Fruit fly (Drosophila melanogaster) whole organism, pupa: Measurements from ENCODE around the gene CG3529.

Source experiments
- CG10348 ChIP-seq: fragments of 200-800 bp; sonication (Bioruptor generic); IDR thresholded peaks from 2 replicates; pipeline ENCODE4 v1.3.6; 2022; ENCODE audit warnings: missing biosample characterization, missing genetic modification characterization
- CG12605 ChIP-seq: fragments of 200-800 bp; sonication (Bioruptor generic); IDR thresholded peaks from 2 replicates; pipeline ENCODE4 v1.3.6; 2022; ENCODE audit warnings: missing biosample characterization, missing genetic modification characterization
- CG13204 ChIP-seq: fragments of 200-800 bp; sonication (Bioruptor generic); optimal IDR thresholded peaks from 2 replicates; lab custom pipeline; 2018; ENCODE audit warnings: missing biosample characterization, mild to moderate bottlenecking, missing genetic modification characterization, moderate library complexity
- CG14655 ChIP-seq: fragments of 200-800 bp; sonication (Bioruptor generic); optimal IDR thresholded peaks from 3 replicates; lab custom pipeline; 2017; ENCODE audit warnings: mild to moderate bottlenecking, missing biosample characterization, missing genetic modification reagents, missing genetic modification characterization
- CG15710 ChIP-seq: fragments of 200-800 bp; sonication (Bioruptor generic); optimal IDR thresholded peaks from 2 replicates; lab custom pipeline; 2018; ENCODE audit warnings: missing biosample characterization, mild to moderate bottlenecking, missing genetic modification characterization, moderate library complexity
- CG17806 ChIP-seq: fragments of 200-800 bp; sonication (Bioruptor generic); optimal IDR thresholded peaks from 2 replicates; lab custom pipeline; 2018; ENCODE audit warnings: missing biosample characterization, mild to moderate bottlenecking, missing genetic modification characterization, moderate library complexity
- CG32121 ChIP-seq: fragments of 200-800 bp; sonication (Bioruptor generic); IDR thresholded peaks from 2 replicates; pipeline ENCODE4 v1.3.6; 2022; ENCODE audit warnings: missing biosample characterization, missing genetic modification characterization
- CG34367 ChIP-seq: fragments of 200-800 bp; sonication (Bioruptor generic); optimal IDR thresholded peaks from 2 replicates; lab custom pipeline; 2018; ENCODE audit warnings: missing biosample characterization, mild to moderate bottlenecking, missing genetic modification characterization
- CG4496 ChIP-seq: fragments of 200-800 bp; sonication (Bioruptor generic); IDR thresholded peaks from 3 replicates; pipeline ENCODE4 v1.3.6; 2022; ENCODE audit warnings: missing biosample characterization, missing genetic modification characterization
- CG8159 ChIP-seq: fragments of 200-800 bp; sonication (Bioruptor generic); optimal IDR thresholded peaks from 3 replicates; lab custom pipeline; 2018; ENCODE audit warnings: missing biosample characterization, mild to moderate bottlenecking, missing genetic modification characterization, moderate library complexity
- CG8301 ChIP-seq: fragments of 200-800 bp; sonication (Bioruptor generic); optimal IDR thresholded peaks from 2 replicates; lab custom pipeline; 2018; ENCODE audit warnings: missing biosample characterization, mild to moderate bottlenecking, missing genetic modification characterization
- CG9948 ChIP-seq: fragments of 200-800 bp; sonication (Bioruptor generic); optimal IDR thresholded peaks from 2 replicates; lab custom pipeline; 2018; ENCODE audit warnings: missing biosample characterization, mild to moderate bottlenecking, missing genetic modification characterization, moderate library complexity
- D1 ChIP-seq: fragments of 200-800 bp; sonication (Bioruptor generic); optimal IDR thresholded peaks from 2 replicates; lab custom pipeline; 2018; ENCODE audit warnings: missing biosample characterization, mild to moderate bottlenecking, missing genetic modification characterization, moderate library complexity
- EcR ChIP-seq: fragments of 200-800 bp; sonication (Bioruptor generic); optimal IDR thresholded peaks from 3 replicates; lab custom pipeline; 2019; ENCODE audit warnings: missing biosample characterization, missing genetic modification characterization, mild to moderate bottlenecking, moderate library complexity, missing genetic modification reagents
- Ets98B ChIP-seq: fragments of 200-800 bp; sonication (Bioruptor generic); IDR thresholded peaks from 2 replicates; pipeline ENCODE4 v1.3.6; 2022; ENCODE audit warnings: missing biosample characterization, missing genetic modification characterization
- Pif1A ChIP-seq: fragments of 200-800 bp; sonication (Bioruptor generic); optimal IDR thresholded peaks from 3 replicates; lab custom pipeline; 2016; ENCODE audit warnings: missing biosample characterization, missing genetic modification characterization
- Pif1B ChIP-seq: fragments of 200-800 bp; sonication (Bioruptor generic); optimal IDR thresholded peaks from 3 replicates; lab custom pipeline; 2016; ENCODE audit warnings: missing biosample characterization, missing genetic modification characterization
- Snoo ChIP-seq: fragments of 200-800 bp; sonication (Bioruptor generic); optimal IDR thresholded peaks from 3 replicates; lab custom pipeline; 2017; ENCODE audit warnings: missing biosample characterization, mild to moderate bottlenecking, missing genetic modification characterization, inconsistent platforms
- fd96Ca ChIP-seq: fragments of 200-800 bp; sonication (Bioruptor generic); IDR thresholded peaks from 3 replicates; pipeline ENCODE4 v1.3.6; 2022; ENCODE audit warnings: missing biosample characterization, missing genetic modification characterization
- gl ChIP-seq: fragments of 200-800 bp; sonication (Bioruptor generic); optimal IDR thresholded peaks from 2 replicates; lab custom pipeline; 2018; ENCODE audit warnings: missing biosample characterization, mild to moderate bottlenecking, missing genetic modification characterization
- rn ChIP-seq: fragments of 200-800 bp; sonication (Bioruptor generic); IDR thresholded peaks from 2 replicates; pipeline ENCODE4 v1.3.6; 2022; ENCODE audit warnings: missing biosample characterization, missing genetic modification characterization

Gene CG3529

dm6 chr3L:9442625-9443282 lies 3.9 kb upstream of the CG3529 start, which contains the start of gene Srg3:
Gene Srg3, plus strand, starts transcription at chr3L:9443232.
- TF ChIP-seq Ets98B (GFP tag; lab: Robert Waterston, UW) = no peak
- TF ChIP-seq CG8301 = no peak
- no peak for TF ChIP-seq CG14655 (GFP tag; lab: Kevin White, UChicago)
- no peak for TF ChIP-seq CG32121 (GFP tag; lab: Robert Waterston, UW)
- TF ChIP-seq EcR (GFP tag; lab: Kevin White, UChicago) = no peak
- no peak for TF ChIP-seq CG8159 (tag; lab: Kevin White, UChicago)
- TF ChIP-seq CG34367 (tag; lab: Kevin White, UChicago) = no peak
- TF ChIP-seq CG17806 = no peak
- TF ChIP-seq CG15710 (tag; lab: Kevin White, UChicago) = no peak
- TF ChIP-seq CG12605 (GFP tag; lab: Robert Waterston, UW) = no peak
- no peak for TF ChIP-seq CG4496
- TF ChIP-seq gl (tag; lab: Kevin White, UChicago) = no peak
- no peak for TF ChIP-seq D1 (tag; lab: Kevin White, UChicago)
- TF ChIP-seq Pif1A = no peak

- TF ChIP-seq Ets98B (GFP tag; lab: Robert Waterston, UW) = peak; percentile 5; the same call in 1 of the 2 replicates
- TF ChIP-seq CG12605 (GFP tag; lab: Robert Waterston, UW) = peak; percentile 23; the same call in 1 of the 2 replicates
- 0 out of 3 replicates have a peak, but pooled peaks have one; percentile 37 for TF ChIP-seq CG4496
- 0 out of 3 replicates have a peak, but pooled peaks have one; percentile 27 for TF ChIP-seq fd96Ca (GFP tag; lab: Robert Waterston, UW)
- 0 out of 2 replicates have a peak, but pooled peaks have one; percentile 7 for TF ChIP-seq CG32121 (GFP tag; lab: Robert Waterston, UW)
- no peak for TF ChIP-seq CG9948
- no peak for TF ChIP-seq rn
Observed at dm6 chr3L:9447239-9447777, 644 bp downstream of the CG3529 start.

- TF ChIP-seq Ets98B (GFP tag; lab: Robert Waterston, UW) = peak; percentile 51
- no peak for TF ChIP-seq CG12605 (GFP tag; lab: Robert Waterston, UW)
- no peak for TF ChIP-seq fd96Ca (GFP tag; lab: Robert Waterston, UW)
- no peak for TF ChIP-seq D1 (tag; lab: Kevin White, UChicago)
- peak; percentile 51; the same call in 1 of the 2 replicates for TF ChIP-seq CG32121 (GFP tag; lab: Robert Waterston, UW)
- 0 out of 2 replicates have a peak, but pooled peaks have one; percentile 11 for TF ChIP-seq rn
- TF ChIP-seq CG8159 (tag; lab: Kevin White, UChicago) = peak; percentile 67
- TF ChIP-seq Pif1A = peak; percentile 62
- TF ChIP-seq CG9948 = peak; percentile 44
- peak; percentile 22 for TF ChIP-seq gl (tag; lab: Kevin White, UChicago)
- no peak for TF ChIP-seq CG10348 (GFP tag; lab: Robert Waterston, UW)
- TF ChIP-seq CG17806 = peak; percentile 52
- TF ChIP-seq CG34367 (tag; lab: Kevin White, UChicago) = no peak
- peak; percentile 50 for TF ChIP-seq Pif1B
- TF ChIP-seq CG13204 (GFP tag; lab: Kevin White, UChicago) = no peak
- TF ChIP-seq CG8301 = peak; percentile 45
- peak; percentile 68; the same call in 2 of the 3 replicates for TF ChIP-seq CG4496
- peak; percentile 46 for TF ChIP-seq Snoo (tag; lab: Kevin White, UChicago)
- TF ChIP-seq CG15710 (tag; lab: Kevin White, UChicago) = peak; percentile 20
- TF ChIP-seq EcR (GFP tag; lab: Kevin White, UChicago) = no peak
- TF ChIP-seq CG14655 (GFP tag; lab: Kevin White, UChicago) = no peak
Observed at dm6 chr3L:9451522-9452118, 5.0 kb downstream of the CG3529 start, which contains the start of the genes CG3448 and ghi. Gene CG3448, minus strand, starts transcription at chr3L:9451572. Gene ghi, plus strand, starts transcription at chr3L:9451876.

dm6 chr3L:9452422-9452821 lies 5.8 kb downstream of the CG3529 start:
- TF ChIP-seq rn (no peak), CG4496 (0 out of 3 replicates have a peak, but pooled peaks have one; percentile 6), CG14655 (GFP tag; lab: Kevin White, UChicago) (no peak), CG32121 (GFP tag; lab: Robert Waterston, UW) (no peak)
- TF ChIP-seq, all 21 proteins: peak for 1

- TF ChIP-seq CG13204 (GFP tag; lab: Kevin White, UChicago) (no peak), CG4496 (0 out of 3 replicates have a peak, but pooled peaks have one; percentile 19), rn (no peak)
- TF ChIP-seq, all 21 proteins: peak for 1
Observed at dm6 chr3L:9455819-9456388, 9.2 kb downstream of the CG3529 start, which contains the start of the genes phol and CG3552. Gene phol, minus strand, starts transcription at chr3L:9456281. Gene CG3552, plus strand, starts transcription at chr3L:9456318.

- no peak for TF ChIP-seq CG8301
- no peak for TF ChIP-seq CG14655 (GFP tag; lab: Kevin White, UChicago)
- no peak for TF ChIP-seq Ets98B (GFP tag; lab: Robert Waterston, UW)
- TF ChIP-seq, all 21 proteins: peak for 0
Observed at dm6 chr3L:9456389-9456788, 9.7 kb downstream of the CG3529 start.
